Fruit fly (Drosophila melanogaster): ENCODE results near the gene Uch.

Uch gene

dm6 chr2L:2177969-2178809 lies 35.8 kb downstream of the Uch start, which contains the start of gene aop (continued):
- peak; percentile 7 for TF ChIP-seq dmrt99B (tag; optimal IDR thresholded peaks at IDR 0.05)
- TF ChIP-seq onecut (GFP tag; IDR thresholded peaks at IDR 0.05) = peak; percentile 35; the same call in 1 of the 2 replicates
- peak; percentile 29 for TF ChIP-seq NC2β (GFP tag; optimal IDR thresholded peaks at IDR 0.05)
- TF ChIP-seq MTF-1 (GFP tag; optimal IDR thresholded peaks at IDR 0.05; ENCODE audit: borderline replicate concordance) = peak; percentile 48
- TF ChIP-seq Bgb (GFP tag; IDR thresholded peaks at IDR 0.05; ENCODE audit: partially characterized antibody) = peak; percentile 7; the same call in 1 of the 2 replicates
- TF ChIP-seq CG16779 (GFP tag; IDR thresholded peaks at IDR 0.05) = no peak
- peak; percentile 78 for TF ChIP-seq CG3163 (GFP tag; optimal IDR thresholded peaks at IDR 0.05)
- TF ChIP-seq CG3407 (GFP tag; optimal IDR thresholded peaks at IDR 0.05) = peak; percentile 5
- TF ChIP-seq grau (tag; optimal IDR thresholded peaks at IDR 0.05) = no peak
- no peak for TF ChIP-seq H2.0 (GFP tag; IDR thresholded peaks at IDR 0.05)
- peak; percentile 44 for TF ChIP-seq Vsx1 (GFP tag; optimal IDR thresholded peaks at IDR 0.05)
- peak; percentile 13 for TF ChIP-seq CG7556 (GFP tag; optimal IDR thresholded peaks at IDR 0.05)
- TF ChIP-seq CG17328 (GFP tag; IDR thresholded peaks at IDR 0.05) = peak; percentile 56
- TF ChIP-seq HmgZ (tag; optimal IDR thresholded peaks at IDR 0.05) = peak; percentile 52
- peak; percentile 13 for TF ChIP-seq CG2116 (GFP tag; optimal IDR thresholded peaks at IDR 0.05)
- TF ChIP-seq exex (tag; optimal IDR thresholded peaks at IDR 0.05) = peak; percentile 48
- peak; percentile 30 for TF ChIP-seq CG6765 (GFP tag; optimal IDR thresholded peaks at IDR 0.05)
- TF ChIP-seq E2f1 (GFP tag; IDR thresholded peaks at IDR 0.05) = no peak
- TF ChIP-seq lbe (GFP tag; optimal IDR thresholded peaks at IDR 0.05) = peak; percentile 3
- TF ChIP-seq Asciz (GFP tag; optimal IDR thresholded peaks at IDR 0.05) = peak; percentile 28
- TF ChIP-seq ewg (GFP tag; optimal IDR thresholded peaks at IDR 0.05) = peak; percentile 93
- no peak for TF ChIP-seq CG30403 (GFP tag; optimal IDR thresholded peaks at IDR 0.05)
- no peak for TF ChIP-seq Hsf (GFP tag; optimal IDR thresholded peaks at IDR 0.05)
- TF ChIP-seq CG18619 (GFP tag; optimal IDR thresholded peaks at IDR 0.05) = peak; percentile 20
- TF ChIP-seq Ssrp (tag; optimal IDR thresholded peaks at IDR 0.05) = no peak
- TF ChIP-seq Nf-YB (GFP tag; optimal IDR thresholded peaks at IDR 0.05) = peak; percentile 37
- 0 out of 3 replicates have a peak, but pooled peaks have one; percentile 48 for TF ChIP-seq zfh1 (GFP tag; IDR thresholded peaks at IDR 0.05)
- peak; percentile 34 for TF ChIP-seq CG6254 (GFP tag; optimal IDR thresholded peaks at IDR 0.05)
- TF ChIP-seq Jarid2 (GFP tag; optimal IDR thresholded peaks at IDR 0.05) = peak; percentile 98
- TF ChIP-seq CG32767 (GFP tag; IDR thresholded peaks at IDR 0.05) = 0 out of 2 replicates have a peak, but pooled peaks have one; percentile 34
- no peak for TF ChIP-seq Dip3 (GFP tag; optimal IDR thresholded peaks at IDR 0.05)
- TF ChIP-seq CG14441 (GFP tag; IDR thresholded peaks at IDR 0.05) = no peak; the same call in 1 of the 2 replicates
- TF ChIP-seq CG10543 (GFP tag; optimal IDR thresholded peaks at IDR 0.05) = peak; percentile 46
- TF ChIP-seq gro (GFP tag; optimal IDR thresholded peaks at IDR 0.05) = peak; percentile 71
- no peak for TF ChIP-seq sim (GFP tag; IDR thresholded peaks at IDR 0.05)
- TF ChIP-seq ro (GFP tag; IDR thresholded peaks at IDR 0.05) = no peak
- no peak for TF ChIP-seq vnd (GFP tag; IDR thresholded peaks at IDR 0.05; ENCODE audit: partially characterized antibody)
- peak; percentile 24 for TF ChIP-seq CG18764 (GFP tag; optimal IDR thresholded peaks at IDR 0.05)
- peak; percentile 1; the same call in 1 of the 2 replicates for TF ChIP-seq ssp (GFP tag; IDR thresholded peaks at IDR 0.05)
- peak; percentile 58 for TF ChIP-seq gsb-n (tag; optimal IDR thresholded peaks at IDR 0.05)
- no peak for TF ChIP-seq CG8089 (GFP tag; optimal IDR thresholded peaks at IDR 0.05)
- peak; percentile 61; the same call in 1 of the 2 replicates for TF ChIP-seq CG42726 (GFP tag; IDR thresholded peaks at IDR 0.05; ENCODE audit: partially characterized antibody)
- no peak for TF ChIP-seq CG8359 (GFP tag; optimal IDR thresholded peaks at IDR 0.05; ENCODE audit: borderline replicate concordance)
- peak; percentile 28 for TF ChIP-seq NfI (GFP tag; optimal IDR thresholded peaks at IDR 0.05)
- peak; percentile 61; the same call in 1 of the 2 replicates for TF ChIP-seq ato (GFP tag; IDR thresholded peaks at IDR 0.05; ENCODE audit: partially characterized antibody)
- 0 out of 2 replicates have a peak, but pooled peaks have one; percentile 17 for TF ChIP-seq bbx (GFP tag; IDR thresholded peaks at IDR 0.05; ENCODE audit: partially characterized antibody)
- TF ChIP-seq bcd (GFP tag; optimal IDR thresholded peaks at IDR 0.05) = no peak
